Worm (Caenorhabditis elegans) whole organism, early embryonic: Measurements from ENCODE around the gene cbp-2.

Experiments used
- B0310.2 ChIP-seq: sonication (generic microtip); optimal IDR thresholded peaks from 2 replicates; lab custom pipeline; 2016; ENCODE audit warnings: mild to moderate bottlenecking, missing genetic modification characterization, missing compliant biosample characterization
- F13C5.2 ChIP-seq: sonication (generic microtip); optimal IDR thresholded peaks from 2 replicates; lab custom pipeline; 2017; ENCODE audit warnings: mild to moderate bottlenecking, missing genetic modification characterization, inconsistent platforms, missing compliant biosample characterization
- aly-1 ChIP-seq: sonication (generic microtip); optimal IDR thresholded peaks from 2 replicates; lab custom pipeline; 2016; ENCODE audit warnings: missing genetic modification characterization, missing compliant biosample characterization
- ets-7 ChIP-seq: sonication (generic microtip); optimal IDR thresholded peaks from 2 replicates; lab custom pipeline; 2016; ENCODE audit warnings: missing genotype, missing genetic modification characterization, missing compliant biosample characterization
- flt-1 ChIP-seq: fragments of 200-800 bp; sonication (Bioruptor generic); IDR thresholded peaks from 2 replicates; pipeline ENCODE4 v1.3.6; 2022; ENCODE audit warnings: missing genetic modification characterization, missing compliant biosample characterization
- hmg-4 ChIP-seq: fragments of 200-800 bp; sonication (Bioruptor generic); optimal IDR thresholded peaks from 2 replicates; lab custom pipeline; 2018; ENCODE audit warnings: mild to moderate bottlenecking, missing genetic modification characterization, missing compliant biosample characterization
- hnd-1 ChIP-seq: sonication (generic microtip); optimal IDR thresholded peaks from 2 replicates; lab custom pipeline; 2016; ENCODE audit warnings: missing genetic modification characterization, missing compliant biosample characterization
- pes-1 ChIP-seq: fragments of 200-800 bp; sonication (Bioruptor generic); IDR thresholded peaks from 2 replicates; pipeline ENCODE4 v1.3.6; 2022; ENCODE audit warnings: missing genetic modification reagents, missing genetic modification characterization, missing compliant biosample characterization
- sea-1 ChIP-seq: fragments of 200-800 bp; sonication (Bioruptor generic); conservative IDR thresholded peaks from 2 replicates; pipeline ENCODE4 v1.3.6; 2022; ENCODE audit warnings: missing genetic modification characterization, missing compliant biosample characterization
- tra-4 ChIP-seq: sonication (generic microtip); optimal IDR thresholded peaks from 2 replicates; lab custom pipeline; 2017; ENCODE audit warnings: missing genetic modification characterization, missing compliant biosample characterization

The cbp-2 gene

DNA sequence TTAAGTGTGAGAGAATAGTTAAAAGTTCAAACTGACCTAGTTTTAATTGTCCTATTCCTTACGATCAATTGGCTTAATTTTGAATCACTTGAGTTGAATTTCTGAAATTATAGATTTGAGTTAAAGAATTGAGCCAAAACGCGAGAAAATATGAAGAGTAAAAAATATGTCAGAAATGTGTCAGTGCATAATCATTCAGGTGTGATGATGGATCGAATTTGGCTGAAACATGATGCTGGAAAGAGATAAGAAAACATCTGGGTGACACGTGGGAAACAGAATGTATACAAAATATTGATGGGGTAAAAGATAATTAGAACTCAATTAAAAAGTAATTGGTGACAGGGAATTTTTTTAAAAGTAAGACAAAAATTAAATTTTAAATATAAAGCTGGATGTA is 50.8 kb downstream of the cbp-2 start, which contains the start of gene R10E12.2:
R10E12.2 (minus strand) TSS at position 101 of the 400 bp plus-strand sequence.
- no peak for TF ChIP-seq hnd-1
- TF ChIP-seq hmg-4 (GFP tag; lab: Kevin White, UChicago) = no peak
- no peak for TF ChIP-seq B0310.2 (tag; lab: Kevin White, UChicago)
- no peak for TF ChIP-seq flt-1 (GFP tag; lab: Robert Waterston, UW)
- no peak for TF ChIP-seq sea-1 (GFP tag; lab: Robert Waterston, UW)
- TF ChIP-seq pes-1 (GFP tag; lab: Robert Waterston, UW) = no peak
- TF ChIP-seq F13C5.2 (tag; lab: Kevin White, UChicago) = no peak
- no peak for TF ChIP-seq ets-7 (tag; lab: Kevin White, UChicago)
- TF ChIP-seq aly-1 = no peak
- TF ChIP-seq tra-4 (tag; lab: Kevin White, UChicago) = no peak
